Fruit fly (Drosophila melanogaster): ENCODE results near the gene TfIIEalpha.

The TfIIEalpha gene

DNA sequence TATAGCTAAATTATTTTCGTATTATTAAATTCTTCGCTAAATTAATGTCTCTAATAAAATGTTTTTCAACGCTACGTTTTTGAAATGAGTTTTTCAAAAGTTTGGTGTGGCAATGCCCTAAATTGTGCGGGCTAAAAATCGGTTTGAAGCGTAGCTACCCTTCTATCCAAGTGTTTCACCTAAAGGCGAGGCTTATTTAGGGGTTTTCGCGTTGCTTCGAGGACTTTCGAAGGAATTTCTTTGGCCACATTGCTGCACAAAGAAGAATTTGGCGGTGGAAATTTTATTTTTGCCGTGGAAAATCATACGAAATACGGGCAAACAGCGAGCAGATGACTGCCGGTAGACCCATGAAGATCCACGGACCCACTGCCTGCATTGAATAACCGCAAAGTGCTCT, at the start of gene TfIIEalpha (continued):
- TF ChIP-seq CG15479 (GFP tag; optimal IDR thresholded peaks at IDR 0.05) (no peak), Dip2 (GFP tag; IDR thresholded peaks at IDR 0.05) (no peak), CG13123 (GFP tag; optimal IDR thresholded peaks at IDR 0.05) (no peak), stc (GFP tag; IDR thresholded peaks at IDR 0.05) (no peak), ac (GFP tag; optimal IDR thresholded peaks at IDR 0.05) (no peak), CG10959 (GFP tag; IDR thresholded peaks at IDR 0.05) (no peak), CG10654 (GFP tag; optimal IDR thresholded peaks at IDR 0.05) (no peak), psq (GFP tag; optimal IDR thresholded peaks at IDR 0.05) (no peak), Neu2 (GFP tag; optimal IDR thresholded peaks at IDR 0.05; ENCODE audit: borderline replicate concordance) (no peak), caup (GFP tag; optimal IDR thresholded peaks at IDR 0.05; ENCODE audit: severe bottlenecking) (no peak), nmo (GFP tag; optimal IDR thresholded peaks at IDR 0.05) (peak; percentile 57), Mad (GFP tag; optimal IDR thresholded peaks at IDR 0.05) (peak; percentile 19), Hmx (GFP tag; optimal IDR thresholded peaks at IDR 0.05) (no peak), CG7745 (tag; optimal IDR thresholded peaks at IDR 0.05) (no peak), CG12104 (GFP tag; optimal IDR thresholded peaks at IDR 0.05) (no peak), CG10462 (GFP tag; optimal IDR thresholded peaks at IDR 0.05) (no peak), Eip74EF (GFP tag; optimal IDR thresholded peaks at IDR 0.05) (no peak), CG11093 (GFP tag; IDR thresholded peaks at IDR 0.05) (no peak), Aef1 (GFP tag; IDR thresholded peaks at IDR 0.05) (no peak), fru (optimal IDR thresholded peaks at IDR 0.05) (no peak), CG33213 (GFP tag; optimal IDR thresholded peaks at IDR 0.05) (peak; percentile 71), ase (GFP tag; IDR thresholded peaks at IDR 0.05) (no peak), unc-4 (GFP tag; IDR thresholded peaks at IDR 0.05; ENCODE audit: partially characterized antibody) (no peak), trh (GFP tag; optimal IDR thresholded peaks at IDR 0.05) (no peak), CG15696 (tag; optimal IDR thresholded peaks at IDR 0.05) (no peak), ara (GFP tag; IDR thresholded peaks at IDR 0.05) (no peak), MESR4 (GFP tag; optimal IDR thresholded peaks at IDR 0.05) (peak; percentile 76), scrt (GFP tag; optimal IDR thresholded peaks at IDR 0.05) (no peak), CG4617 (GFP tag; optimal IDR thresholded peaks at IDR 0.05; ENCODE audit: borderline replicate concordance) (peak; percentile 91), ewg (GFP tag; optimal IDR thresholded peaks at IDR 0.05) (no peak), Ets65A (GFP tag) (peak; percentile 76), PHDP (tag; optimal IDR thresholded peaks at IDR 0.05) (peak; percentile 11), klu (GFP tag; IDR thresholded peaks at IDR 0.05) (no peak), gt (GFP tag; IDR thresholded peaks at IDR 0.05) (no peak), pita (GFP tag; optimal IDR thresholded peaks at IDR 0.05) (peak; percentile 81), Dek (tag; optimal IDR thresholded peaks at IDR 0.05) (peak; percentile 45), D (optimal IDR thresholded peaks at IDR 0.05) (no peak), D (GFP tag; optimal IDR thresholded peaks at IDR 0.05) (no peak), NK7.1 (GFP tag; optimal IDR thresholded peaks at IDR 0.05) (no peak), Ets97D (GFP tag; optimal IDR thresholded peaks at IDR 0.05) (peak; percentile 84), Ravus (GFP tag; IDR thresholded peaks at IDR 0.05) (no peak), CG14441 (GFP tag; IDR thresholded peaks at IDR 0.05) (no peak), Deaf1 (tag; optimal IDR thresholded peaks at IDR 0.05) (no peak), CG1603 (tag; optimal IDR thresholded peaks at IDR 0.05) (peak; percentile 77), CG13287 (GFP tag; IDR thresholded peaks at IDR 0.05; ENCODE audit: partially characterized antibody) (peak; percentile 52), chn (GFP tag; optimal IDR thresholded peaks at IDR 0.05) (peak; percentile 12), mirr (GFP tag; optimal IDR thresholded peaks at IDR 0.05) (no peak), zfh2 (GFP tag; optimal IDR thresholded peaks at IDR 0.05) (peak; percentile 8), sim (GFP tag; IDR thresholded peaks at IDR 0.05) (no peak), Gug (GFP tag; IDR thresholded peaks at IDR 0.05) (no peak), CG1602 (GFP tag; optimal IDR thresholded peaks at IDR 0.05) (no peak), CG4424 (GFP tag; optimal IDR thresholded peaks at IDR 0.05) (no peak), CG6813 (GFP tag; optimal IDR thresholded peaks at IDR 0.05) (no peak)

Measured in whole organism, embryonic.